Worm (Caenorhabditis elegans) whole organism, young adult: Measurements from ENCODE around the gene unc-10.
A peak's percentile ranks its signal among the peaks of the same experiment; 100 is the strongest.

ENCODE experiments used
- B0019.2 ChIP-seq: fragments of 200-800 bp; sonication (Bioruptor generic); conservative IDR thresholded peaks from 2 replicates; pipeline ENCODE4 v1.3.6; 2022; ENCODE audit warnings: missing genetic modification reagents, missing genetic modification characterization, missing compliant biosample characterization
- B0261.1 ChIP-seq: sonication (generic microtip); optimal IDR thresholded peaks from 2 replicates; lab custom pipeline; 2016; ENCODE audit warnings: mild to moderate bottlenecking, missing genetic modification characterization, moderate library complexity, missing compliant biosample characterization
- C06A6.2 ChIP-seq: fragments of 200-800 bp; sonication (Bioruptor generic); conservative IDR thresholded peaks from 2 replicates; pipeline ENCODE4 v1.3.6; 2022; ENCODE audit warnings: missing genetic modification characterization, missing compliant biosample characterization
- F23B12.7 ChIP-seq: sonication (generic microtip); optimal IDR thresholded peaks from 2 replicates; lab custom pipeline; 2017; ENCODE audit warnings: missing genetic modification characterization, mild to moderate bottlenecking, missing compliant biosample characterization, antibody characterized with exemption, moderate library complexity; ENCODE audit not compliant: insufficient read depth
- F33H1.4 ChIP-seq: fragments of 200-800 bp; sonication (Bioruptor generic); IDR thresholded peaks from 2 replicates; pipeline ENCODE4 v1.3.6; 2022; ENCODE audit warnings: missing genetic modification reagents, missing genetic modification characterization, missing compliant biosample characterization
- F39B2.1 ChIP-seq: fragments of 200-800 bp; sonication (Bioruptor generic); IDR thresholded peaks from 2 replicates; pipeline ENCODE4 v1.3.6; 2022; ENCODE audit warnings: missing genetic modification reagents, missing genetic modification characterization, missing compliant biosample characterization
- F57C9.4 ChIP-seq: sonication (generic microtip); optimal IDR thresholded peaks from 2 replicates; lab custom pipeline; 2017; ENCODE audit warnings: mild to moderate bottlenecking, missing genetic modification characterization, missing compliant biosample characterization
- Y53G8AR.9 ChIP-seq: fragments of 200-800 bp; sonication (Bioruptor generic); conservative IDR thresholded peaks from 2 replicates; pipeline ENCODE4 v1.3.6; 2022; ENCODE audit warnings: missing genetic modification reagents, missing genetic modification characterization, missing compliant biosample characterization
- Y56A3A.18 ChIP-seq: fragments of 200-800 bp; sonication (Bioruptor generic); IDR thresholded peaks from 2 replicates; pipeline ENCODE4 v1.3.6; 2022; ENCODE audit warnings: missing genetic modification reagents, missing genetic modification characterization, missing compliant biosample characterization
- Y67H2A.10 ChIP-seq: fragments of 200-800 bp; sonication (Bioruptor generic); conservative IDR thresholded peaks from 2 replicates; pipeline ENCODE4 v1.3.6; 2022; ENCODE audit warnings: missing genetic modification reagents, missing genetic modification characterization, missing compliant biosample characterization
- atf-7 ChIP-seq: sonication (generic microtip); optimal IDR thresholded peaks from 2 replicates; lab custom pipeline; 2017; ENCODE audit warnings: mild to moderate bottlenecking, missing genetic modification characterization, missing compliant biosample characterization
- attf-3 ChIP-seq: fragments of 200-800 bp; sonication (Bioruptor generic); conservative IDR thresholded peaks from 2 replicates; pipeline ENCODE4 v1.3.6; 2022; ENCODE audit warnings: missing genetic modification reagents, missing genetic modification characterization, missing compliant biosample characterization
- attf-5 ChIP-seq: fragments of 200-800 bp; sonication (Bioruptor generic); optimal IDR thresholded peaks from 2 replicates; lab custom pipeline; 2018; ENCODE audit warnings: mild to moderate bottlenecking, missing genetic modification characterization, missing compliant biosample characterization
- attf-6 ChIP-seq: fragments of 200-800 bp; sonication (Bioruptor generic); IDR thresholded peaks from 2 replicates; pipeline ENCODE4 v1.3.6; 2022; ENCODE audit warnings: missing genetic modification reagents, missing genetic modification characterization, missing compliant biosample characterization
- cebp-1 ChIP-seq, 2 experiments: fragments of 200-800 bp in 1 of 2; sonication (Bioruptor generic) in 1 of 2; sonication (generic microtip) in 1 of 2; IDR thresholded peaks in 1 of 2; optimal IDR thresholded peaks in 1 of 2; 2 replicates each; pipeline versions ENCODE4 v1.3.6 to Lab custom; 2017 to 2022; ENCODE audit warnings: missing compliant biosample characterization in 2 of 2, missing genetic modification characterization in 2 of 2, mild to moderate bottlenecking in 1 of 2, missing genetic modification reagents in 1 of 2, moderate library complexity in 1 of 2
- cebp-2 ChIP-seq: fragments of 200-800 bp; sonication (Bioruptor generic); IDR thresholded peaks from 2 replicates; pipeline ENCODE4 v1.3.6; 2022; ENCODE audit warnings: missing genetic modification characterization, missing compliant biosample characterization
- ceh-58 ChIP-seq: fragments of 200-800 bp; sonication (Bioruptor generic); IDR thresholded peaks from 2 replicates; pipeline ENCODE4 v1.3.6; 2022; ENCODE audit warnings: missing genetic modification characterization, missing compliant biosample characterization
- ceh-79 ChIP-seq: sonication (generic microtip); optimal IDR thresholded peaks from 2 replicates; lab custom pipeline; 2017; ENCODE audit warnings: mild to moderate bottlenecking, missing genetic modification characterization, missing compliant biosample characterization
- chd-7 ChIP-seq: sonication (generic microtip); optimal IDR thresholded peaks from 2 replicates; lab custom pipeline; 2016; ENCODE audit warnings: mild to moderate bottlenecking, missing genetic modification characterization, moderate library complexity, missing compliant biosample characterization
- die-1 ChIP-seq: sonication (generic microtip); optimal IDR thresholded peaks from 2 replicates; lab custom pipeline; 2016; ENCODE audit warnings: missing genotype, mild to moderate bottlenecking, missing genetic modification characterization, missing compliant biosample characterization
- dox-1 ChIP-seq: fragments of 200-800 bp; sonication (Bioruptor generic); IDR thresholded peaks from 2 replicates; pipeline ENCODE4 v1.3.6; 2022; ENCODE audit warnings: missing genetic modification reagents, missing genetic modification characterization, missing compliant biosample characterization
- dpl-1 ChIP-seq: fragments of 150-350 bp; optimal IDR thresholded peaks from 2 replicates; lab custom pipeline; 2014; ENCODE audit warnings: missing biosample characterization, missing genetic modification reagents, missing genetic modification characterization
- egl-44 ChIP-seq: fragments of 200-800 bp; sonication (Bioruptor generic); IDR thresholded peaks from 2 replicates; pipeline ENCODE4 v1.3.6; 2022; ENCODE audit warnings: missing genetic modification reagents, missing genetic modification characterization, missing compliant biosample characterization
- ets-4 ChIP-seq: fragments of 200-800 bp; sonication (Bioruptor generic); optimal IDR thresholded peaks from 2 replicates; lab custom pipeline; 2018; ENCODE audit warnings: mild to moderate bottlenecking, missing genetic modification characterization, missing compliant biosample characterization
- gei-17 ChIP-seq: fragments of 200-800 bp; sonication (Bioruptor generic); optimal IDR thresholded peaks from 2 replicates; lab custom pipeline; 2018; ENCODE audit warnings: mild to moderate bottlenecking, missing genetic modification characterization, missing compliant biosample characterization
- hlh-12 ChIP-seq: sonication (generic microtip); optimal IDR thresholded peaks from 2 replicates; lab custom pipeline; 2016; ENCODE audit warnings: missing genetic modification characterization, missing compliant biosample characterization
- hrde-1 ChIP-seq: sonication (generic microtip); optimal IDR thresholded peaks from 2 replicates; lab custom pipeline; 2016; ENCODE audit warnings: missing genetic modification characterization, mild to moderate bottlenecking, missing compliant biosample characterization, moderate library complexity, missing genotype, missing genetic modification reagents, borderline replicate concordance
- hsf-1 ChIP-seq: fragments of 200-800 bp; sonication (Bioruptor generic); IDR thresholded peaks from 2 replicates; pipeline ENCODE4 v1.3.6; 2022; ENCODE audit warnings: missing genetic modification reagents, missing genetic modification characterization, missing compliant biosample characterization
- let-607 ChIP-seq, 2 experiments: fragments of 200-800 bp in 1 of 2; sonication (Bioruptor generic) in 1 of 2; sonication (generic microtip) in 1 of 2; optimal IDR thresholded peaks; 2 replicates each; lab custom pipeline; 2016 to 2018; ENCODE audit warnings: mild to moderate bottlenecking in 2 of 2, missing compliant biosample characterization in 2 of 2, missing genetic modification characterization in 2 of 2, moderate library complexity in 2 of 2, missing genotype in 1 of 2
- lin-40 ChIP-seq: sonication (generic microtip); optimal IDR thresholded peaks from 2 replicates; lab custom pipeline; 2016; ENCODE audit warnings: missing genetic modification characterization, mild to moderate bottlenecking, missing compliant biosample characterization, missing genotype, missing genetic modification reagents
- lin-54 ChIP-seq: fragments of 200-800 bp; sonication (Bioruptor generic); optimal IDR thresholded peaks from 2 replicates; lab custom pipeline; 2018; ENCODE audit warnings: mild to moderate bottlenecking, missing genetic modification characterization, missing compliant biosample characterization
- madf-3 ChIP-seq: fragments of 200-800 bp; sonication (Bioruptor generic); IDR thresholded peaks from 2 replicates; pipeline ENCODE4 v1.3.6; 2022; ENCODE audit warnings: missing genetic modification reagents, missing genetic modification characterization, missing compliant biosample characterization
- madf-6 ChIP-seq: fragments of 200-800 bp; sonication (Bioruptor generic); IDR thresholded peaks from 2 replicates; pipeline ENCODE4 v1.3.6; 2022; ENCODE audit warnings: missing genetic modification reagents, missing genetic modification characterization, missing compliant biosample characterization
- madf-8 ChIP-seq: fragments of 200-800 bp; sonication (Bioruptor generic); conservative IDR thresholded peaks from 2 replicates; pipeline ENCODE4 v1.3.6; 2022; ENCODE audit warnings: missing genetic modification reagents, missing genetic modification characterization, missing compliant biosample characterization
- nfya-1 ChIP-seq: sonication (generic microtip); optimal IDR thresholded peaks from 2 replicates; lab custom pipeline; 2017; ENCODE audit warnings: antibody characterized with exemption, missing compliant biosample characterization, missing genetic modification characterization, borderline replicate concordance; ENCODE audit not compliant: insufficient read depth
- nfyb-1 ChIP-seq: fragments of 200-800 bp; sonication (Bioruptor generic); IDR thresholded peaks from 2 replicates; pipeline ENCODE4 v1.3.6; 2022; ENCODE audit warnings: missing genetic modification reagents, missing genetic modification characterization, missing compliant biosample characterization
- pha-4 ChIP-seq: fragments of 150-350 bp; sonication (generic microtip); optimal IDR thresholded peaks from 2 replicates; lab custom pipeline; 2014; ENCODE audit warnings: missing biosample characterization, missing genetic modification reagents, missing genetic modification characterization
- rcor-1 ChIP-seq: fragments of 200-800 bp; sonication (Bioruptor generic); IDR thresholded peaks from 2 replicates; pipeline ENCODE4 v1.3.6; 2022; ENCODE audit warnings: missing genetic modification reagents, missing genetic modification characterization, missing compliant biosample characterization
- repo-1 ChIP-seq: sonication (generic microtip); optimal IDR thresholded peaks from 2 replicates; lab custom pipeline; 2017; ENCODE audit warnings: mild to moderate bottlenecking, missing genetic modification characterization, missing compliant biosample characterization
- rpc-1 ChIP-seq, 2 experiments: fragments of 150-350 bp in 1 of 2; sonication (generic microtip) in 1 of 2; optimal IDR thresholded peaks; 2 replicates each; lab custom pipeline; 2014 to 2018; ENCODE audit warnings: missing biosample characterization in 1 of 2, missing genetic modification characterization in 1 of 2, missing genetic modification reagents in 1 of 2, missing genotype in 1 of 2
- sdz-38 ChIP-seq: sonication (generic microtip); optimal IDR thresholded peaks from 2 replicates; lab custom pipeline; 2016; ENCODE audit warnings: missing genotype, missing genetic modification characterization, missing compliant biosample characterization
- snpc-1.3 ChIP-seq: sonication (generic microtip); optimal IDR thresholded peaks from 2 replicates; lab custom pipeline; 2017; ENCODE audit warnings: missing genetic modification characterization, mild to moderate bottlenecking, missing compliant biosample characterization, antibody characterized with exemption, moderate library complexity, missing genotype, missing genetic modification reagents; ENCODE audit not compliant: insufficient read depth
- tlf-1 ChIP-seq: fragments of 200-800 bp; sonication (Bioruptor generic); optimal IDR thresholded peaks from 2 replicates; lab custom pipeline; 2018; ENCODE audit warnings: mild to moderate bottlenecking, missing genetic modification characterization, missing compliant biosample characterization
- xnd-1 ChIP-seq: sonication (generic microtip); optimal IDR thresholded peaks from 2 replicates; lab custom pipeline; 2016; ENCODE audit warnings: missing genotype, missing genetic modification reagents, missing genetic modification characterization, missing compliant biosample characterization
- zfh-2 ChIP-seq: fragments of 200-800 bp; sonication (Bioruptor generic); conservative IDR thresholded peaks from 2 replicates; pipeline ENCODE4 v1.3.6; 2022; ENCODE audit warnings: missing genetic modification reagents, missing genetic modification characterization, missing compliant biosample characterization
- ztf-22 ChIP-seq: fragments of 200-800 bp; sonication (Bioruptor generic); optimal IDR thresholded peaks from 2 replicates; lab custom pipeline; 2018; ENCODE audit warnings: mild to moderate bottlenecking, missing genetic modification characterization, moderate library complexity, missing compliant biosample characterization

Gene unc-10

ce11 chrX:7244756-7245155, 35.4 kb downstream of the unc-10 start (continued):
- TF ChIP-seq madf-6 (no peak), F57C9.4 (no peak), dpl-1 (GFP tag; lab: Kevin White, UChicago) (no peak), madf-8 (GFP tag; lab: Robert Waterston, UW) (no peak), tlf-1 (GFP tag; lab: Kevin White, UChicago) (peak; percentile 22), die-1 (tag; lab: Kevin White, UChicago) (no peak), ets-4 (peak; percentile 54), repo-1 (no peak), atf-7 (tag; lab: Kevin White, UChicago) (peak; percentile 52), nfya-1 (tag; lab: Kevin White, UChicago) (no peak), F39B2.1 (GFP tag; lab: Robert Waterston, UW) (no peak), lin-54 (peak; percentile 9), ztf-22 (GFP tag; lab: Kevin White, UChicago) (peak; percentile 3), F23B12.7 (tag; lab: Kevin White, UChicago) (no peak), F33H1.4 (no peak), sdz-38 (tag; lab: Kevin White, UChicago) (no peak), chd-7 (tag; lab: Kevin White, UChicago) (peak; percentile 43), ceh-58 (no peak), hlh-12 (no peak), madf-3 (GFP tag; lab: Robert Waterston, UW) (no peak), dox-1 (GFP tag; lab: Robert Waterston, UW) (0 out of 2 replicates have a peak, but pooled peaks have one; percentile 30), Y67H2A.10 (GFP tag; lab: Robert Waterston, UW) (no peak), gei-17 (no peak)
- TF ChIP-seq, all 124 proteins: peak for 18

- TF ChIP-seq snpc-1.3 (tag; lab: Kevin White, UChicago) (no peak), pha-4 (tag; lab: Kevin White, UChicago) (no peak), rcor-1 (GFP tag; lab: Robert Waterston, UW) (no peak), cebp-2 (GFP tag; lab: Robert Waterston, UW) (no peak), Y53G8AR.9 (GFP tag; lab: Robert Waterston, UW) (no peak), B0019.2 (0 out of 2 replicates have a peak, but pooled peaks have one; percentile 2), xnd-1 (tag; lab: Kevin White, UChicago) (no peak), F23B12.7 (tag; lab: Kevin White, UChicago) (no peak), C06A6.2 (GFP tag; lab: Robert Waterston, UW) (no peak), lin-40 (tag; lab: Kevin White, UChicago) (no peak), ceh-58 (no peak), nfyb-1 (GFP tag; lab: Robert Waterston, UW) (peak; percentile 43; the same call in 1 of the 2 replicates), let-607 (tag; optimal IDR thresholded peaks at IDR 0.05; lab: Kevin White, UChicago) (peak; percentile 25 to 31), hsf-1 (no peak), Y67H2A.10 (GFP tag; lab: Robert Waterston, UW) (no peak), rpc-1 (optimal IDR thresholded peaks at IDR 0.05; lab: Kevin White, UChicago) (no peak), rpc-1 (tag; optimal IDR thresholded peaks at IDR 0.05; lab: Kevin White, UChicago) (no peak), tlf-1 (GFP tag; lab: Kevin White, UChicago) (no peak), hrde-1 (tag; lab: Kevin White, UChicago) (no peak), B0261.1 (tag; lab: Kevin White, UChicago) (no peak), ceh-79 (tag; lab: Kevin White, UChicago) (no peak), attf-6 (no peak), Y56A3A.18 (no peak), attf-3 (GFP tag; lab: Robert Waterston, UW) (no peak), attf-5 (GFP tag; lab: Kevin White, UChicago) (no peak), zfh-2 (GFP tag; lab: Robert Waterston, UW) (peak; percentile 92), dox-1 (GFP tag; lab: Robert Waterston, UW) (peak; percentile 49; the same call in 1 of the 2 replicates), atf-7 (tag; lab: Kevin White, UChicago) (no peak), egl-44 (no peak), cebp-1 (GFP tag; IDR thresholded peaks at IDR 0.05; lab: Robert Waterston, UW) (no peak), cebp-1 (tag; optimal IDR thresholded peaks at IDR 0.05; lab: Kevin White, UChicago) (peak; percentile 44)
Measured at ce11 chrX:7242878-7243277, 37.2 kb downstream of the unc-10 start, which contains the start of gene F46H5.7. Gene F46H5.7, minus strand, starts transcription at chrX:7242983.
